Worm (Caenorhabditis elegans): ENCODE results near the gene F48G7.10.

- TF ChIP-seq nhr-11 (tag; optimal IDR thresholded peaks at IDR 0.05) = no peak
- no peak for TF ChIP-seq mec-3 (tag; optimal IDR thresholded peaks at IDR 0.05; ENCODE audit: borderline replicate concordance)
- TF ChIP-seq unc-86 (tag; optimal IDR thresholded peaks at IDR 0.05) = no peak
- TF ChIP-seq tbx-2 (tag; optimal IDR thresholded peaks at IDR 0.05) = no peak
- TF ChIP-seq ceh-34 (tag; optimal IDR thresholded peaks at IDR 0.05) = no peak
- no peak for TF ChIP-seq ama-1 (optimal IDR thresholded peaks at IDR 0.05)
- no peak for TF ChIP-seq nfya-1 (tag; optimal IDR thresholded peaks at IDR 0.05)
- no peak for TF ChIP-seq ceh-19 (GFP tag; optimal IDR thresholded peaks at IDR 0.05)
- no peak for TF ChIP-seq F13H6.1 (tag; optimal IDR thresholded peaks at IDR 0.05)
- TF ChIP-seq hlh-8 (tag; optimal IDR thresholded peaks at IDR 0.05) = no peak
- no peak for TF ChIP-seq sox-4 (tag; optimal IDR thresholded peaks at IDR 0.05)
Measured at ce11 chrV:634855-635254, at the start of gene F48G7.10.
